Worm (Caenorhabditis elegans): ENCODE measurements around the gene ttr-38.

Gene ttr-38

DNA sequence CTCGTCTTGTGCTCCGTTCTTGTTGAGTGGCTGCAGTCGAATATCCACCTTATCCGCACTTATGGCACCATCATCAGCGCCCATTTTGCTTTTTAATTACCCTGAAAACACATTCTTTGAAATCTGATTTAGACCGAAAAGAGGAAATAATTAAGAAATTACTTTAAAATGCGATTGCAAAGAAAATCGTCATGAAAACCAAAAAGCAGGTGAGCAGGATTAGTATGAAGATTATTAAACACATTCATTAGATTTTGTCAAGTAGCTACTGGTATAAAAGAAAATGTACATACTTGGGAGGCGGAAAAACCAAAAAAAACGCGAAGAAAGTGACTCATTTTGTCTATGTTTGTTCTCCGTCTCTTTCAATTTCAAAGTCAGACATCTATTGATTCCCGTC lies 43.5 kb downstream of the ttr-38 start, which contains the start of gene B0416.5:
Gene B0416.5 (minus strand): TSS at position 101 of the 400 bp plus-strand sequence.
- TF ChIP-seq nhr-10 (tag; optimal IDR thresholded peaks at IDR 0.05), result no peak
- TF ChIP-seq unc-55 (GFP tag; optimal IDR thresholded peaks at IDR 0.05), result peak; percentile 9
- TF ChIP-seq nhr-237 (tag; optimal IDR thresholded peaks at IDR 0.05), result no peak
- TF ChIP-seq zag-1 (tag; optimal IDR thresholded peaks at IDR 0.05), result no peak
- no peak for TF ChIP-seq nhr-11 (tag; optimal IDR thresholded peaks at IDR 0.05)
- TF ChIP-seq ztf-4 (tag; optimal IDR thresholded peaks at IDR 0.05), result no peak

DNA sequence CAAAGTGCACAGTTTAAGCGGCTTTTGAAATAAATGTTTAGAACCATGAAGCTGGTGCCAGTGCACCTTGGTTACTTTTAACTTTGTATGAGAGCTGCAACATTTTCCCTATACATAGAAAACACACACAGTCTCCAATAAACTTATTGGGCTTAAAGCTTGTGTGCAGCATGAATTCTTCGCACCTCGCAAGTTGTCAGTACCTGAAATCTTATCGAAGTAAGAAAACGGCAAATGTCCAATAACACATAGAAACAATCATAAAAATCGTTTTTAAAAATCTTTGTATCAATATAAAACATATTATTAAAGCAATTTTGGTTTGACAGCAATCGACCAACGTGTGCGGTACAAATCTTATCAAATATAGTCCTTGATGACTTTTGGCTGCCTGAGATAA lies 45.9 kb downstream of the ttr-38 start:
- TF ChIP-seq lin-13 (GFP tag; optimal IDR thresholded peaks at IDR 0.05) (no peak), lin-11 (tag; optimal IDR thresholded peaks at IDR 0.05) (no peak), skn-1 (tag; optimal IDR thresholded peaks at IDR 0.05) (no peak), alr-1 (tag; optimal IDR thresholded peaks at IDR 0.05) (no peak), sma-3 (GFP tag; optimal IDR thresholded peaks at IDR 0.05) (no peak), egl-27 (tag; optimal IDR thresholded peaks at IDR 0.05) (no peak), nhr-6 (tag; optimal IDR thresholded peaks at IDR 0.05) (no peak), sma-9 (GFP tag; optimal IDR thresholded peaks at IDR 0.05) (no peak), sma-9 (tag; optimal IDR thresholded peaks at IDR 0.05) (no peak), ama-1 (optimal IDR thresholded peaks at IDR 0.05) (no peak), C34F6.9 (tag; optimal IDR thresholded peaks at IDR 0.05) (no peak)

DNA sequence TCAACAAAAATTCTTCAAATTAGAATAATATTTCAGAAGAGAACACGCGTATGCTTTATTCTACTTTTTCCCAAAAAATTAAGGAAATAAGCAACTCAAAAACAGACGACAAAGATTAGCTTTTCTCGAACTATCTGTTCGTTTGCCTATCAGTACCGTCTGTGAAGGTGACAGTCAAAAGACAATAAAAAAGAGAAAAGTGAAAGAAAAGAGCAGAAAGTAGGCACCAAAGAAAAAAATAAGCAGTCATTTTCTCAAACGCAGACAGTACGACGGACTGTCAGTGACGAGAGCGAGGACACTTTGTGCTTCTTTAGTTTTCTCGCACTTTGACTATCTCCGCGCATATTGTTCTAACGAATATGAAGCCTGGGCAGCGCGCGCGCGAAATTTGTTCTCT lies 47.8 kb downstream of the ttr-38 start:
- TF ChIP-seq nhr-21 (tag; optimal IDR thresholded peaks at IDR 0.05) (no peak), fos-1 (tag; optimal IDR thresholded peaks at IDR 0.05) (peak; percentile 52)

DNA sequence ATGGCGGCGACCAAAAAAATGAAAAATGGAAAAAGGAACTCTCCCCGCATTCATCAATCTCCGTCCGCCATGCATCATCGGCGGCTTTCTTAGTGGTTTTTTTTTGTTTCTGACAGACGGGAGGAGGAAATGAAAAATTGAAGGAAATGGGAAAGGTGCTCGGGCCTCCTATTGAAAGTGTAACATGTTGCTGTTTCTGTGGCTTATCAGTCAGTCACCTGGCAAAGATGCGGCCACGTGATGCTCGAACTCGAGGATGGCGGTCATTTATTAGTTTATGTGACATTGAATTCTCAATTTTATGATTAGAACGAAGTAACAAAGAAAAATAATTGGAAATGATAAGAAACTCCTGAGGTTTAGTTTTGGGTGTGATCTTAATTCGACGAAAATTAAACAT lies 49.7 kb downstream of the ttr-38 start:
- peak; percentile 24 for TF ChIP-seq Y55F3AM.14 (GFP tag; optimal IDR thresholded peaks at IDR 0.05)
- no peak for TF ChIP-seq nhr-12 (tag; optimal IDR thresholded peaks at IDR 0.05)
- peak; percentile 55 for TF ChIP-seq crh-2 (tag; optimal IDR thresholded peaks at IDR 0.05)
- TF ChIP-seq sma-3 (GFP tag; optimal IDR thresholded peaks at IDR 0.05), result peak; percentile 12
- TF ChIP-seq mdl-1 (tag; optimal IDR thresholded peaks at IDR 0.05), result peak in 1 of 2 experiments; percentile 46
- TF ChIP-seq ama-1 (optimal IDR thresholded peaks at IDR 0.05), result no peak
- TF ChIP-seq nhr-129 (tag; optimal IDR thresholded peaks at IDR 0.05), result peak; percentile 29
- peak; percentile 30 for TF ChIP-seq gmeb-1 (tag; optimal IDR thresholded peaks at IDR 0.05)
- TF ChIP-seq elt-1 (tag; optimal IDR thresholded peaks at IDR 0.05), result no peak
- TF ChIP-seq sem-4 (tag; optimal IDR thresholded peaks at IDR 0.05), result no peak
- no peak for TF ChIP-seq nhr-77 (tag; optimal IDR thresholded peaks at IDR 0.05)
- peak; percentile 89 for TF ChIP-seq sma-9 (GFP tag; optimal IDR thresholded peaks at IDR 0.05)
- no peak for TF ChIP-seq sma-9 (tag; optimal IDR thresholded peaks at IDR 0.05)
- TF ChIP-seq F13H6.1 (tag; optimal IDR thresholded peaks at IDR 0.05), result peak; percentile 76
- TF ChIP-seq lsy-2 (tag; optimal IDR thresholded peaks at IDR 0.05), result peak in 1 of 2 experiments; percentile 41
- TF ChIP-seq fos-1 (tag; optimal IDR thresholded peaks at IDR 0.05), result peak; percentile 77
- TF ChIP-seq elt-3 (tag; optimal IDR thresholded peaks at IDR 0.05), result no peak
- TF ChIP-seq unc-62 (GFP tag; optimal IDR thresholded peaks at IDR 0.05), result no peak

DNA sequence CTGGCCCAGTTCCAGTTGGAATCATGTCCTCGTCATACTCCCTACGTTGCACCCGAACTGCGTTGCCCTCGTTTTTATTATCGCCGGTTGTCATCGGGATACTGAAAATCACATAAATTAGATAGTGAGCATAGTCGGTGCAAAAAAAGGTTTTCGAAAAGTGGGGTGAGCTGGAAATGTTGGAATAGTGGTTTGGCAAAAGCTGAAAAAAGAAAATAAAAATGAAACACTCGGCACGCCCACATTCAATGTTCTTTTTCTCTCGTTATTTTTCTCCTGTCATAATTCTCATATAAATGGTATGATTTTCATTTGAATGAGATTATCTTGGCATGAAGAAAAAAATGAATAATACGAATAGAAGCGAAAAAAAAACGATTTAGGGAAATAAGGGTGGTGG lies 50.1 kb downstream of the ttr-38 start, which contains the start of gene F18G5.6:
Gene F18G5.6 (minus strand): TSS at position 101 of the 400 bp plus-strand sequence.
- no peak for TF ChIP-seq aly-2 (tag; optimal IDR thresholded peaks at IDR 0.05)
- no peak for TF ChIP-seq unc-55 (GFP tag; optimal IDR thresholded peaks at IDR 0.05)
- TF ChIP-seq dmd-4 (tag; optimal IDR thresholded peaks at IDR 0.05), result no peak
- no peak for TF ChIP-seq peb-1 (tag; optimal IDR thresholded peaks at IDR 0.05)
- TF ChIP-seq sma-9 (GFP tag; optimal IDR thresholded peaks at IDR 0.05), result no peak
- TF ChIP-seq sma-9 (tag; optimal IDR thresholded peaks at IDR 0.05), result no peak
- TF ChIP-seq C34F6.9 (tag; optimal IDR thresholded peaks at IDR 0.05), result no peak
- TF ChIP-seq ama-1 (optimal IDR thresholded peaks at IDR 0.05), result no peak
- no peak for TF ChIP-seq nhr-237 (tag; optimal IDR thresholded peaks at IDR 0.05)
- TF ChIP-seq mdl-1 (tag; optimal IDR thresholded peaks at IDR 0.05), result no peak
- TF ChIP-seq snpc-4 (tag; optimal IDR thresholded peaks at IDR 0.05), result no peak
- TF ChIP-seq skn-1 (tag; optimal IDR thresholded peaks at IDR 0.05), result no peak
- TF ChIP-seq nhr-77 (tag; optimal IDR thresholded peaks at IDR 0.05), result no peak
- no peak for TF ChIP-seq Y55F3AM.14 (GFP tag; optimal IDR thresholded peaks at IDR 0.05)
- TF ChIP-seq R02D3.7 (tag; optimal IDR thresholded peaks at IDR 0.05), result no peak
- no peak for TF ChIP-seq ceh-82 (tag; optimal IDR thresholded peaks at IDR 0.05)

Measured in whole organism, L2 larva.